Fruit fly (Drosophila melanogaster) whole organism, embryonic: Measurements from ENCODE around the gene Hsp67Ba.
A peak's percentile ranks its signal among the peaks of the same experiment; 100 is the strongest.

ENCODE experiments used
- Adf1 ChIP-seq: fragments of 200-800 bp; sonication (Bioruptor generic); IDR thresholded peaks from 2 replicates; pipeline ENCODE4 v1.3.6; 2022; ENCODE audit warnings: missing biosample characterization, missing genetic modification characterization
- Bgb ChIP-seq: fragments of 200-800 bp; sonication (Bioruptor generic); IDR thresholded peaks from 2 replicates; pipeline ENCODE4 v1.3.6; 2022; ENCODE audit warnings: missing biosample characterization, missing genetic modification characterization; ENCODE audit not compliant: partially characterized antibody
- CG10274 ChIP-seq: fragments of 200-800 bp; sonication (Bioruptor generic); optimal IDR thresholded peaks from 3 replicates; lab custom pipeline; 2017; ENCODE audit warnings: missing biosample characterization, mild to moderate bottlenecking, missing genetic modification characterization
- CG11093 ChIP-seq: fragments of 200-800 bp; sonication (Bioruptor generic); IDR thresholded peaks from 3 replicates; pipeline ENCODE4 v1.3.6; 2022; ENCODE audit warnings: missing biosample characterization, missing genetic modification characterization
- CG11695 ChIP-seq: fragments of 200-800 bp; sonication (Bioruptor generic); IDR thresholded peaks from 3 replicates; pipeline ENCODE4 v1.3.6; 2022; ENCODE audit warnings: missing biosample characterization, missing genetic modification characterization
- CG11696 ChIP-seq: fragments of 200-800 bp; sonication (Bioruptor generic); IDR thresholded peaks from 2 replicates; pipeline ENCODE4 v1.3.6; 2022; ENCODE audit warnings: missing biosample characterization, missing genetic modification characterization
- CG11723 ChIP-seq: fragments of 200-800 bp; sonication (Bioruptor generic); optimal IDR thresholded peaks from 2 replicates; lab custom pipeline; 2017; ENCODE audit warnings: missing biosample characterization, mild to moderate bottlenecking, missing genetic modification characterization
- CG12942 ChIP-seq: fragments of 200-800 bp; sonication (Bioruptor generic); optimal IDR thresholded peaks from 3 replicates; lab custom pipeline; 2016; ENCODE audit warnings: missing biosample characterization, missing genetic modification characterization
- CG13624 ChIP-seq: fragments of 200-800 bp; sonication (Bioruptor generic); optimal IDR thresholded peaks from 2 replicates; lab custom pipeline; 2016; ENCODE audit warnings: missing biosample characterization, missing genetic modification characterization
- CG13775 ChIP-seq: fragments of 200-800 bp; sonication (Bioruptor generic); optimal IDR thresholded peaks from 3 replicates; lab custom pipeline; 2017; ENCODE audit warnings: missing biosample characterization, mild to moderate bottlenecking, missing genetic modification characterization
- CG14050 ChIP-seq: fragments of 200-800 bp; sonication (Bioruptor generic); IDR thresholded peaks from 3 replicates; pipeline ENCODE4 v1.3.6; 2022; ENCODE audit warnings: missing biosample characterization, missing genetic modification characterization
- CG15601 ChIP-seq: fragments of 200-800 bp; sonication (Bioruptor generic); optimal IDR thresholded peaks from 3 replicates; lab custom pipeline; 2019; ENCODE audit warnings: missing biosample characterization, mild to moderate bottlenecking, missing genetic modification characterization, moderate library complexity
- CG1832 ChIP-seq: fragments of 200-800 bp; sonication (Bioruptor generic); optimal IDR thresholded peaks from 2 replicates; lab custom pipeline; 2017; ENCODE audit warnings: missing biosample characterization, mild to moderate bottlenecking, missing genetic modification characterization, inconsistent platforms
- CG2712 ChIP-seq: fragments of 200-800 bp; optimal IDR thresholded peaks from 3 replicates; lab custom pipeline; 2019; ENCODE audit warnings: missing biosample characterization, mild to moderate bottlenecking, missing genetic modification characterization, moderate library complexity
- CG3065 ChIP-seq: fragments of 200-800 bp; sonication (Bioruptor generic); optimal IDR thresholded peaks from 2 replicates; lab custom pipeline; 2016; ENCODE audit warnings: missing biosample characterization, missing genetic modification characterization
- CG4730 ChIP-seq: fragments of 200-800 bp; sonication (Bioruptor generic); IDR thresholded peaks from 2 replicates; pipeline ENCODE4 v1.3.6; 2022; ENCODE audit warnings: missing biosample characterization, missing genetic modification characterization
- CG6254 ChIP-seq: fragments of 200-800 bp; sonication (Bioruptor generic); optimal IDR thresholded peaks from 3 replicates; lab custom pipeline; 2017; ENCODE audit warnings: mild to moderate bottlenecking, missing biosample characterization, missing genetic modification reagents, missing genetic modification characterization
- CG6813 ChIP-seq: fragments of 200-800 bp; sonication (Bioruptor generic); optimal IDR thresholded peaks from 2 replicates; lab custom pipeline; 2017; ENCODE audit warnings: missing biosample characterization, missing genetic modification characterization, mild to moderate bottlenecking, moderate library complexity, missing genetic modification reagents
- CG7556 ChIP-seq: fragments of 200-800 bp; sonication (Bioruptor generic); optimal IDR thresholded peaks from 2 replicates; lab custom pipeline; 2017; ENCODE audit warnings: missing biosample characterization, mild to moderate bottlenecking, missing genetic modification characterization
- CG9932 ChIP-seq: fragments of 200-800 bp; sonication (Bioruptor generic); IDR thresholded peaks from 2 replicates; pipeline ENCODE4 v1.3.6; 2022; ENCODE audit warnings: missing biosample characterization, missing genetic modification characterization
- Camta ChIP-seq: fragments of 200-800 bp; sonication (Bioruptor generic); optimal IDR thresholded peaks from 2 replicates; lab custom pipeline; 2016; ENCODE audit warnings: missing biosample characterization, missing genetic modification characterization
- D19B ChIP-seq: fragments of 200-800 bp; sonication (Bioruptor generic); optimal IDR thresholded peaks from 2 replicates; lab custom pipeline; 2017; ENCODE audit warnings: missing biosample characterization, mild to moderate bottlenecking, missing genetic modification characterization
- Dbx ChIP-seq: fragments of 200-800 bp; sonication (Bioruptor generic); IDR thresholded peaks from 3 replicates; pipeline ENCODE4 v1.3.6; 2022; ENCODE audit warnings: missing biosample characterization, missing genetic modification characterization
- Dll ChIP-seq: fragments of 200-800 bp; sonication (Bioruptor generic); IDR thresholded peaks from 4 replicates; pipeline ENCODE4 v1.3.6; 2022; ENCODE audit warnings: missing biosample characterization, missing genetic modification characterization; ENCODE audit not compliant: partially characterized antibody
- H15 ChIP-seq: fragments of 200-800 bp; sonication (Bioruptor generic); IDR thresholded peaks from 3 replicates; pipeline ENCODE4 v1.3.6; 2022; ENCODE audit warnings: missing biosample characterization, missing genetic modification characterization
- Oli ChIP-seq: fragments of 200-800 bp; sonication (Bioruptor generic); optimal IDR thresholded peaks from 2 replicates; lab custom pipeline; 2018; ENCODE audit warnings: missing biosample characterization, mild to moderate bottlenecking, missing genetic modification characterization, moderate library complexity
- Ptx1 ChIP-seq: fragments of 200-800 bp; sonication (Bioruptor generic); IDR thresholded peaks from 2 replicates; pipeline ENCODE4 v1.3.6; 2022; ENCODE audit warnings: missing biosample characterization, missing genetic modification characterization
- Ssrp ChIP-seq: fragments of 200-800 bp; sonication (Bioruptor generic); optimal IDR thresholded peaks from 2 replicates; lab custom pipeline; 2018; ENCODE audit warnings: missing biosample characterization, mild to moderate bottlenecking, missing genetic modification characterization, moderate library complexity
- Xrp1 ChIP-seq: fragments of 200-800 bp; sonication (Bioruptor generic); IDR thresholded peaks from 2 replicates; pipeline ENCODE4 v1.3.6; 2022; ENCODE audit warnings: missing biosample characterization, missing genetic modification characterization
- aop ChIP-seq: fragments of 200-800 bp; sonication (Bioruptor generic); IDR thresholded peaks from 2 replicates; pipeline ENCODE4 v1.3.6; 2022; ENCODE audit warnings: missing biosample characterization, missing genetic modification characterization
- bowl ChIP-seq: fragments of 200-800 bp; sonication (Bioruptor generic); IDR thresholded peaks from 2 replicates; pipeline ENCODE4 v1.3.6; 2022; ENCODE audit warnings: missing biosample characterization, missing genetic modification characterization
- chif ChIP-seq, 2 experiments: fragments of 200-800 bp; sonication (Bioruptor generic); optimal IDR thresholded peaks; 3 replicates each; lab custom pipeline; 2016; ENCODE audit warnings: missing biosample characterization in 2 of 2, missing genetic modification characterization in 2 of 2
- chinmo ChIP-seq: fragments of 200-800 bp; sonication (Bioruptor generic); IDR thresholded peaks from 4 replicates; pipeline ENCODE4 v1.3.6; 2022; ENCODE audit warnings: missing biosample characterization, missing genetic modification characterization; ENCODE audit not compliant: partially characterized antibody
- ci ChIP-seq: fragments of 200-800 bp; sonication (Bioruptor generic); IDR thresholded peaks from 3 replicates; pipeline ENCODE4 v1.3.6; 2022; ENCODE audit warnings: missing biosample characterization, missing genetic modification characterization
- dan ChIP-seq: fragments of 200-800 bp; sonication (Bioruptor generic); IDR thresholded peaks from 2 replicates; pipeline ENCODE4 v1.3.6; 2022; ENCODE audit warnings: missing biosample characterization, missing genetic modification characterization
- ewg ChIP-seq: fragments of 200-800 bp; sonication (Bioruptor generic); optimal IDR thresholded peaks from 3 replicates; lab custom pipeline; 2017; ENCODE audit warnings: mild to moderate bottlenecking, missing biosample characterization, missing genetic modification reagents, missing genetic modification characterization
- gfzf ChIP-seq: fragments of 200-800 bp; sonication (Bioruptor generic); optimal IDR thresholded peaks from 2 replicates; lab custom pipeline; 2016; ENCODE audit warnings: missing biosample characterization, mild to moderate bottlenecking, missing genetic modification characterization, moderate library complexity
- grau ChIP-seq: fragments of 200-800 bp; optimal IDR thresholded peaks from 3 replicates; lab custom pipeline; 2019; ENCODE audit warnings: missing biosample characterization, mild to moderate bottlenecking, missing genetic modification characterization, moderate library complexity
- gt ChIP-seq: fragments of 200-800 bp; sonication (Bioruptor generic); IDR thresholded peaks from 2 replicates; pipeline ENCODE4 v1.3.6; 2022; ENCODE audit warnings: missing biosample characterization, missing genetic modification characterization
- her ChIP-seq: fragments of 200-800 bp; sonication (Bioruptor generic); optimal IDR thresholded peaks from 2 replicates; lab custom pipeline; 2016; ENCODE audit warnings: missing biosample characterization, missing genetic modification characterization
- kah ChIP-seq: fragments of 200-800 bp; sonication (Bioruptor generic); optimal IDR thresholded peaks from 2 replicates; lab custom pipeline; 2018; ENCODE audit warnings: missing biosample characterization, mild to moderate bottlenecking, missing genetic modification characterization
- nom ChIP-seq: fragments of 200-800 bp; sonication (Bioruptor generic); optimal IDR thresholded peaks from 2 replicates; lab custom pipeline; 2017; ENCODE audit warnings: missing biosample characterization, missing genetic modification characterization, mild to moderate bottlenecking, moderate library complexity, missing genetic modification reagents
- pho ChIP-seq: fragments of 200-800 bp; sonication (Bioruptor generic); optimal IDR thresholded peaks from 2 replicates; lab custom pipeline; 2016; ENCODE audit warnings: missing biosample characterization, missing genetic modification characterization
- pum ChIP-seq: fragments of 200-800 bp; sonication (Bioruptor generic); optimal IDR thresholded peaks from 2 replicates; lab custom pipeline; 2016; ENCODE audit warnings: missing biosample characterization, missing genetic modification characterization
- sim ChIP-seq: fragments of 200-800 bp; sonication (Bioruptor generic); IDR thresholded peaks from 2 replicates; pipeline ENCODE4 v1.3.6; 2022; ENCODE audit warnings: missing biosample characterization, missing genetic modification characterization
- twi ChIP-seq: fragments of 200-800 bp; optimal IDR thresholded peaks from 2 replicates; lab custom pipeline; 2019; ENCODE audit warnings: missing biosample characterization, mild to moderate bottlenecking, missing genetic modification characterization, moderate library complexity
- zen ChIP-seq: fragments of 200-800 bp; sonication (Bioruptor generic); optimal IDR thresholded peaks from 3 replicates; lab custom pipeline; 2018; ENCODE audit warnings: missing biosample characterization, mild to moderate bottlenecking, missing genetic modification characterization, moderate library complexity
- zen2 ChIP-seq: fragments of 200-800 bp; sonication (Bioruptor generic); IDR thresholded peaks from 3 replicates; pipeline ENCODE4 v1.3.6; 2022; ENCODE audit warnings: missing biosample characterization, missing genetic modification characterization; ENCODE audit not compliant: partially characterized antibody
- zf30C ChIP-seq: fragments of 200-800 bp; sonication (Bioruptor generic); optimal IDR thresholded peaks from 3 replicates; lab custom pipeline; 2018; ENCODE audit warnings: missing biosample characterization, mild to moderate bottlenecking, missing genetic modification characterization

The Hsp67Ba gene

DNA sequence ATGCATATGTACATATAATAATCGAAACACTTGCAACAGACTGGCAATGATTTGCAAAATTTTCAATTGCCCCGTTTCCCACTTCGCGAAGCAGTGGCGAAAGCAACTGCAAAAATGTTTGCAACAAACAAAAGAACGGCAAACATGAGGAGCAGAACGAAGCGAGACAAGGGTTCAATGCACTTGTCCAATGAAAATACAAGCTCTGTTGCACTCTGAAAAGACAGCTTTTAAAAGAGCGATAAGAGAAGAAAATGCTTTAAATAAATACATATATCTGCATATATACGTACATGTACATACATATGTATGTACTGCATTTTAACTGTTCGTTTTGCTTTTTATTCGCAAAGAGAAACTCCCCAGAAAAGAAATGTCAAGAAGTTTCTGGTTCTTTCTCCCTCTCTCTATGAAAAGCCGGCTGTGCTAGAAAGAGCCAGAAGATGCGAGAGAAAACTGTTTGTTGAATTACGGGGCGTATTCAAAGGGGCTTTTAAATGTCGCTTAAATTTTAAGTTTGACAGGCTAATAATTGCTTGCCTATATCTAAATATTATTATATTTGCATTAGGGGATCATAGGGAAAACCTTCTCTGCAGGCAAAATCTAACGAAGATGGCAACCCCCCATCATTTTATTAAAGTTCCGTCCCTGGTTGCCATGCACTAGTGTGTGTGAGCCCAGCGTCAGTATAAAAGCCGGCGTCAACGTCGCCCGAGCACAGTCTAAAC, 4.2 kb upstream of the Hsp67Ba start, which contains the start of gene Hsp27 (continued):
- TF ChIP-seq twi, result peak; percentile 89
- peak; percentile 84 for TF ChIP-seq pho
- peak; percentile 90 for TF ChIP-seq CG10274 (GFP tag; lab: Kevin White, UChicago)
- TF ChIP-seq zen2 (GFP tag; lab: Robert Waterston, UW), result no peak
- peak; percentile 98 for TF ChIP-seq nom
- peak; percentile 97 for TF ChIP-seq CG6813 (GFP tag; lab: Kevin White, UChicago)
- peak; percentile 96 for TF ChIP-seq CG9932 (GFP tag; lab: Robert Waterston, UW)
- TF ChIP-seq chif (GFP tag; optimal IDR thresholded peaks at IDR 0.05; lab: Kevin White, UChicago), result peak; percentile 88 to 92
- TF ChIP-seq bowl (GFP tag; lab: Robert Waterston, UW), result peak; percentile 92
- TF ChIP-seq gfzf (GFP tag; lab: Kevin White, UChicago), result no peak
- TF ChIP-seq chinmo (GFP tag; lab: Robert Waterston, UW), result no peak
- peak; percentile 96 for TF ChIP-seq CG15601 (tag; lab: Kevin White, UChicago)
- peak; percentile 95 for TF ChIP-seq CG13775 (GFP tag; lab: Kevin White, UChicago)
- TF ChIP-seq Dll, result 0 out of 4 replicates have a peak, but pooled peaks have one; percentile 33
- peak; percentile 90 for TF ChIP-seq D19B
- TF ChIP-seq Camta (GFP tag; lab: Kevin White, UChicago), result peak; percentile 98
- TF ChIP-seq ewg (GFP tag; lab: Kevin White, UChicago), result peak; percentile 97
- TF ChIP-seq pum (GFP tag; lab: Kevin White, UChicago), result peak; percentile 94
- peak; percentile 98 for TF ChIP-seq CG11093 (GFP tag; lab: Robert Waterston, UW)
- TF ChIP-seq CG11696 (GFP tag; lab: Robert Waterston, UW), result peak; percentile 93
- peak; percentile 95 for TF ChIP-seq CG3065
- peak; percentile 99 for TF ChIP-seq Ptx1 (GFP tag; lab: Robert Waterston, UW)
- TF ChIP-seq CG14050 (GFP tag; lab: Robert Waterston, UW), result peak; percentile 97
- TF ChIP-seq Dbx (GFP tag; lab: Robert Waterston, UW), result peak; percentile 97
- peak; percentile 97 for TF ChIP-seq CG12942
- TF ChIP-seq CG13624, result peak; percentile 96
- peak; percentile 97 for TF ChIP-seq sim (GFP tag; lab: Robert Waterston, UW)
- TF ChIP-seq aop, result peak; percentile 90
- peak; percentile 97 for TF ChIP-seq zen (tag; lab: Kevin White, UChicago)
- peak; percentile 97 for TF ChIP-seq grau (tag; lab: Kevin White, UChicago)
- peak; percentile 91 for TF ChIP-seq kah (GFP tag; lab: Kevin White, UChicago)
- TF ChIP-seq zf30C (GFP tag; lab: Kevin White, UChicago), result no peak
- peak; percentile 97 for TF ChIP-seq CG6254 (GFP tag; lab: Kevin White, UChicago)
- TF ChIP-seq CG4730 (GFP tag; lab: Robert Waterston, UW), result peak; percentile 98
- TF ChIP-seq CG2712 (tag; lab: Kevin White, UChicago), result peak; percentile 99
- peak; percentile 99 for TF ChIP-seq H15 (GFP tag; lab: Robert Waterston, UW)
- peak; percentile 99 for TF ChIP-seq Oli
- peak; percentile 87 for TF ChIP-seq Adf1 (GFP tag; lab: Robert Waterston, UW)
- TF ChIP-seq Bgb (GFP tag; lab: Robert Waterston, UW), result no peak
- peak; percentile 96 for TF ChIP-seq CG11723 (GFP tag; lab: Kevin White, UChicago)
- peak; percentile 99 for TF ChIP-seq CG11695
- peak; percentile 99 for TF ChIP-seq ci (GFP tag; lab: Robert Waterston, UW)
- TF ChIP-seq dan (GFP tag; lab: Robert Waterston, UW), result peak; percentile 94
- TF ChIP-seq CG7556 (GFP tag; lab: Kevin White, UChicago), result peak; percentile 98
- peak; percentile 65 for TF ChIP-seq CG1832 (GFP tag; lab: Kevin White, UChicago)
- TF ChIP-seq gt (GFP tag; lab: Robert Waterston, UW), result peak; percentile 97
- TF ChIP-seq Xrp1 (GFP tag; lab: Robert Waterston, UW), result peak; percentile 99
- peak; percentile 80 for TF ChIP-seq her (GFP tag; lab: Kevin White, UChicago)
- TF ChIP-seq Ssrp (tag; lab: Kevin White, UChicago), result peak; percentile 98
